Worm (Caenorhabditis elegans): ENCODE measurements around the gene col-91.

col-91 gene

DNA sequence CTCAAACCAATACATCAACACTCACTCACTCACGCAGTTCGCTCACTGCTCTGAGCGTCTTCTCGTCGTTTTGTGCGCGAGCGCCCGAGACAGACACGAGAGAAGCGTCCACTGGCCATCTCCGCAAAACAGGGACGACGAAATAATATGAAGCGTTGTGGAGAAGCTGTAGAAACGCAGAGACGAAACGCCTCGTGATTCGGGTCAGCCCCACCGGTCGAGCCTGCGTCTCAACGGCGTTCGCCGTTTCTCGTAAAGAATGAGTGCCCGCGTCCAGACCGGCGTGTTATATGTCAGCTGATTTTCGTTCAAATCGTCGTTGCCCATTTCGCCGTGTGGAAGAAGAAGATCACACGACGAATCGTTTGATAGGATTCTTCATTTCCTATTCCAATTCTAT, 36.0 kb downstream of the col-91 start, which contains the start of gene fbxl-1 (continued):
- TF ChIP-seq sma-9 (GFP tag; optimal IDR thresholded peaks at IDR 0.05) (peak; percentile 86), sma-9 (tag; optimal IDR thresholded peaks at IDR 0.05) (no peak), dmd-4 (tag; optimal IDR thresholded peaks at IDR 0.05) (no peak), ztf-1 (GFP tag; conservative IDR thresholded peaks at IDR 0.05) (no peak), nhr-12 (tag; optimal IDR thresholded peaks at IDR 0.05) (no peak), sma-3 (GFP tag; optimal IDR thresholded peaks at IDR 0.05) (peak; percentile 53)

DNA sequence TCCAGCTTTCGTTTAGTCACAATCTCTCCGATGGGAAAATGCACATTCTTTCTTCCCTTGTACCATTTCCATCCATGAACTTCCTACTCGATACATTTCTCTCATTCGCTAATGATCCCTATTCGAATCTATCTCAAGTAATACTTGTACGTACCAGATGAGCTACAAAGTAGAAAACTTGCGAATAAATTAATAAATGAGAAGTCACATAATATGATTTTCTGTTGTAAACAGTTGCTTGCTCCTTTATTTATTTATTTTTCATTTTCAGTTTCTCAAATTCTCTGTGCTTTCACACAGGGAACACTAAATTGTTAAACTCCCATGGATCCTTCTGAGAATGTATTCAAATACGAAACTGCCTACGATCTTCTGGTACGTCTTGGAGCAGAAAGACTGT, 37.3 kb downstream of the col-91 start, which contains the start of gene rfs-1:
TSS of gene rfs-1 (plus strand) at position 301 of the 400 bp plus-strand sequence.
- TF ChIP-seq ztf-1 (GFP tag; conservative IDR thresholded peaks at IDR 0.05) (no peak), nhr-12 (tag; optimal IDR thresholded peaks at IDR 0.05) (no peak), nhr-11 (tag; optimal IDR thresholded peaks at IDR 0.05) (no peak), lsy-2 (tag; optimal IDR thresholded peaks at IDR 0.05) (no peak), ztf-11 (tag; optimal IDR thresholded peaks at IDR 0.05) (no peak)

DNA sequence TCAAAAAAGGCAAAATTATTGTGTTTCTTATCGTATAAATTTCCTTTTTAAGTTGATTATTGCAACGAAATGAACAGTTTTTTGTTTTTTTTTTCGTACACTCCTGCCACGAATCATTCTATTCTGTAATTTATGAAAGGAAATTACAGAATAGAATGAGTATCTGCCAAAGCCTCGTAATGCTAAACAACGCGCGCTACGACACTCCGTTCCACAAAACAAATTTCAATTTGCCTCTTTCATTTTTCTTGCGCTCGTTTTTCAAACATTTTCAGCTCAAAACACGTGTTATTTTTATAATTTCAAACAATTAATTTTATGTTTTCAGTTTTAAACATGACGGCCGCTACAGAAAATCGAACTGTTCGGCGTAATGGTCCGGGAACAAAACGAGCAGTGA, 38.7 kb downstream of the col-91 start, which contains the start of gene mob-4:
TSS of gene mob-4 (plus strand) at position 329 of the 400 bp plus-strand sequence.
- TF ChIP-seq unc-39 (tag; optimal IDR thresholded peaks at IDR 0.05) = no peak
- TF ChIP-seq unc-55 (GFP tag; optimal IDR thresholded peaks at IDR 0.05) = peak; percentile 32
- no peak for TF ChIP-seq Y55F3AM.14 (GFP tag; optimal IDR thresholded peaks at IDR 0.05)
- TF ChIP-seq lsy-2 (tag; optimal IDR thresholded peaks at IDR 0.05) = peak in 1 of 2 experiments; percentile 32

DNA sequence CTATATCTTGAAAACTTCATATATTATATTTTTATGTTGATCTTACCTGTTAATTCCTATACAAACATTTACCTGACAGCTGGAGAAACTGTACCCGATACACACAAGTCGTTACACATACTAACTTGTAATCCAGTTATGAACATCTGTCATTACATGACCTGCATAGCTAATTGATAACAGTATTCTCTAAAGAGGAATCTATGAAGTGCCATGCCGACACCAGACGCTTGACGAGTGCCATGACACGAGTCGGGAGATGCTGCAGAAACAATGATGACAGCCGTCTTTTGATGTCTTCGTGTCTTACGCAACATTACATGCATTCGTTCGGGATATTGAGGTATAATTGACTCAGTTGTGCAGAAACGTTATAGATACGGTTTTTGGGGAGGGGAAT, 43.4 kb downstream of the col-91 start:
- no peak for TF ChIP-seq zag-1 (tag; optimal IDR thresholded peaks at IDR 0.05)
- TF ChIP-seq nhr-129 (tag; optimal IDR thresholded peaks at IDR 0.05) = no peak
- no peak for TF ChIP-seq nhr-12 (tag; optimal IDR thresholded peaks at IDR 0.05)
- TF ChIP-seq ztf-1 (GFP tag; conservative IDR thresholded peaks at IDR 0.05) = no peak
- TF ChIP-seq ama-1 (optimal IDR thresholded peaks at IDR 0.05) = no peak
- no peak for TF ChIP-seq nhr-23 (tag; optimal IDR thresholded peaks at IDR 0.05)
- TF ChIP-seq nhr-10 (tag; optimal IDR thresholded peaks at IDR 0.05) = no peak
- no peak for TF ChIP-seq sem-4 (tag; optimal IDR thresholded peaks at IDR 0.05)
- TF ChIP-seq nhr-21 (tag; optimal IDR thresholded peaks at IDR 0.05) = no peak
- no peak for TF ChIP-seq fos-1 (tag; optimal IDR thresholded peaks at IDR 0.05)
- TF ChIP-seq gmeb-1 (tag; optimal IDR thresholded peaks at IDR 0.05) = no peak
- no peak for TF ChIP-seq C34F6.9 (tag; optimal IDR thresholded peaks at IDR 0.05)
- no peak for TF ChIP-seq ztf-11 (tag; optimal IDR thresholded peaks at IDR 0.05)
- no peak for TF ChIP-seq unc-55 (GFP tag; optimal IDR thresholded peaks at IDR 0.05)
- no peak for TF ChIP-seq ceh-82 (tag; optimal IDR thresholded peaks at IDR 0.05)

DNA sequence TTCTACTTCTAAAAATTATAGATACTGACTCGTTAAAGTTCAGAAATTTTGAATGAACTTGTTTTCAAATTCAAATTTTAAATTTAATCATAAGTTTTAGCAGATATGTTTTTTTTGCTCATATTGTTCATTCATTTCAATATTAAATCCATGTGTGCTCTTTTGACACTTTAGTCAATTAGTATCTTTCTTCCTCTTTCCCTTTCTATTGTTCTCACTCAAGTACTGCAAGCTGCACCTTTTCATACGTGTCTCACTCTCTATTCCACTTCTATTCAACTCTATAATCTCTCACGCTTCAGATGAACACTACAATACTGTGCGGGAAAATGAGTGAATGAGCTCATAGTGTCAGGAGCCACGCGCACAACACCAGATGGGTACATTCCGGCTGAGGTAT, 45.5 kb downstream of the col-91 start, which contains the start of gene C30A5.16:
TSS of gene C30A5.16 (plus strand) at position 301 of the 400 bp plus-strand sequence.
- TF ChIP-seq mbf-1 (tag; optimal IDR thresholded peaks at IDR 0.05) (no peak), nhr-237 (tag; optimal IDR thresholded peaks at IDR 0.05) (no peak), egl-27 (tag; optimal IDR thresholded peaks at IDR 0.05) (no peak), nhr-77 (tag; optimal IDR thresholded peaks at IDR 0.05) (no peak), mab-5 (tag; optimal IDR thresholded peaks at IDR 0.05) (no peak), elt-3 (tag; optimal IDR thresholded peaks at IDR 0.05) (no peak), unc-55 (GFP tag; optimal IDR thresholded peaks at IDR 0.05) (no peak), R02D3.7 (tag; optimal IDR thresholded peaks at IDR 0.05) (no peak), ceh-82 (tag; optimal IDR thresholded peaks at IDR 0.05) (no peak), ama-1 (optimal IDR thresholded peaks at IDR 0.05) (no peak), skn-1 (tag; optimal IDR thresholded peaks at IDR 0.05) (no peak), F13H6.1 (tag; optimal IDR thresholded peaks at IDR 0.05) (no peak), nhr-10 (tag; optimal IDR thresholded peaks at IDR 0.05) (no peak), Y55F3AM.14 (GFP tag; optimal IDR thresholded peaks at IDR 0.05) (no peak), nhr-21 (tag; optimal IDR thresholded peaks at IDR 0.05) (no peak), C34F6.9 (tag; optimal IDR thresholded peaks at IDR 0.05) (no peak), fos-1 (tag; optimal IDR thresholded peaks at IDR 0.05) (no peak), snpc-4 (tag; optimal IDR thresholded peaks at IDR 0.05) (no peak)

DNA sequence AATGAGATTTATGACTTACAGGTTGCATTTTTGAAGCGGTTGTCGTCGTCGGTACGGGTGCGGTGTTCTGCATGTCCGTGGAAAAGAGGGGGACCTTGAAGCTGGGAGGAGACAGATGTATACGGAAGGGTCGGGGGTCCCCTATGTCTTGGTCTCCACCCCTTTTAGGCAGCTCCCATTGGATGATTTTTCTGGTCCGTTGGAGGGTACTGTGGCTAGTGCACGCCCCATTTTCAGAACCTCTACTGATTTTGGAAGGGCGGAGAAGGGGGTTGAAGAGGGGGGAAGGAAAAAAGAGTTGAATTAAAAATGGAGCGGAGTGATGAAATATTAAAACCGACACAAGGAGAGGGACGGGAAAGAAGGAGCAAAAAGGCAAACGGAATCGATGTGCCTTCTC, 47.2 kb downstream of the col-91 start, which contains the start of gene unc-86:
TSS of gene unc-86 (minus strand) at position 113 of the 400 bp plus-strand sequence.
- TF ChIP-seq lin-11 (tag; optimal IDR thresholded peaks at IDR 0.05) (no peak), unc-55 (GFP tag; optimal IDR thresholded peaks at IDR 0.05) (peak; percentile 4)
